Worm (Caenorhabditis elegans) whole organism, mixed stage, embryonic: ENCODE measurements around the gene hsp-17.

Source experiments
- M03D4.4 ChIP-seq: sonication (generic microtip); optimal IDR thresholded peaks from 2 replicates; lab custom pipeline; 2017; ENCODE audit warnings: mild to moderate bottlenecking, missing genetic modification characterization, missing compliant biosample characterization
- elt-1 ChIP-seq: sonication (generic microtip); optimal IDR thresholded peaks from 2 replicates; lab custom pipeline; 2017; ENCODE audit warnings: missing genetic modification characterization, mild to moderate bottlenecking, missing compliant biosample characterization, antibody characterized with exemption, moderate library complexity, borderline replicate concordance; ENCODE audit not compliant: insufficient read depth
- lsy-2 ChIP-seq: fragments of 150-350 bp; optimal IDR thresholded peaks from 2 replicates; lab custom pipeline; 2014; ENCODE audit warnings: missing biosample characterization, missing genetic modification characterization
- nhr-12 ChIP-seq: fragments of 150-350 bp; optimal IDR thresholded peaks from 2 replicates; lab custom pipeline; 2014; ENCODE audit warnings: missing biosample characterization, missing genetic modification characterization
- nhr-237 ChIP-seq: fragments of 150-350 bp; optimal IDR thresholded peaks from 2 replicates; lab custom pipeline; 2014; ENCODE audit warnings: missing biosample characterization, missing genetic modification characterization
- pha-4 ChIP-seq: fragments of 150-350 bp; optimal IDR thresholded peaks from 2 replicates; lab custom pipeline; 2018; ENCODE audit warnings: missing biosample characterization, missing genetic modification reagents, missing genetic modification characterization
- snpc-4 ChIP-seq: fragments of 150-350 bp; optimal IDR thresholded peaks from 2 replicates; lab custom pipeline; 2014; ENCODE audit warnings: missing biosample characterization, missing genetic modification characterization

DNA sequence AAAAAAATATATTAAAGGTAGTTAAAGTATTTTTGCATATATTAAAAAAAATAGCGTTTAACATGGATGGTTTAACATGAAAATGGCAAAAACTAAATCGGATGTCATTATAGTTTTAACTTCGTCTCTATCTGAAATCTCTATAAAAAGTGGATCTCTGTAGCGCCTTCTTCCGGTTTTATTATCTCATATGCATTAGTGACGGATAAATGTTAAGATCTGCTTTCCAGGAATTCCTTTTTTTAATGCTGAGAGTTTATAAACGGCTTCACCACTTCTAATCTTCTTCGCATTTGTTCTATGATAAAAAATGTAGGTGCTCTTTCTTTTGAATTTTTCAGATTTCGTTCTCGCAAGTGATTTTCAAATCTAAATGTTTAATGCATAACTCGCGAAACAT is 43.3 kb downstream of the hsp-17 start:
- TF ChIP-seq lsy-2, result no peak
- TF ChIP-seq snpc-4 (tag; lab: Kevin White, UChicago), result no peak
- no peak for TF ChIP-seq nhr-12
- no peak for TF ChIP-seq elt-1
- no peak for TF ChIP-seq nhr-237 (tag; lab: Kevin White, UChicago)
- no peak for TF ChIP-seq M03D4.4 (tag; lab: Kevin White, UChicago)
- TF ChIP-seq pha-4, result no peak
